Worm (Caenorhabditis elegans): Measurements from ENCODE around the gene C18H7.12.

Gene C18H7.12

ce11 chrIV:607628-608027 lies 20.0 kb upstream of the C18H7.12 start:
- TF ChIP-seq dmd-6 (GFP tag; IDR thresholded peaks at IDR 0.05) (no peak), hlh-30 (tag; optimal IDR thresholded peaks at IDR 0.05; ENCODE audit: insufficient read depth) (peak; percentile 20), daf-16 (GFP tag; optimal IDR thresholded peaks at IDR 0.05) (peak in 1 of 2 experiments; percentile 20), daf-16 (tag; optimal IDR thresholded peaks at IDR 0.05) (no peak)

DNA sequence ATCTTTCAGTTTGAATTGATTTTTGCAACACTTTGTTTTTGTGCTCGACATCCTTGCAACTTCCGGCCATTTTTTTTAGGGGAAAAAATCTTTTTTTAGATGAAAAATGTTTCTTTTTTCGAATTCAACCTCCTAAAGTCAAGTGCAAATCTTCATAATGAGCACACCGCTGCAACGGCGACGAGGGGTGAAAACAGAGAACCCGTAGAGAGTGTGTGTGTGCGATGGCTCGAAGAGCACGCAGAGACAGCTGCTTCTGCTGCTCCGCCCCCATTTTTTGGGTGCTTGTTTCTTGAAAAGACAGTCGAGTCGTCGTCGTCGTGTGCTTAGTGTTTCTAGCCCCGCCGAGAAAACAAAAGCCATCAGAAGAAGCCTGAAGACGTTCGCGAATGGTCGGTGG lies 18.4 kb upstream of the C18H7.12 start, which contains the start of gene inx-18:
TSS of gene inx-18 (plus strand) at position 301 of the 400 bp plus-strand sequence.
- TF ChIP-seq F44E2.7 (GFP tag; IDR thresholded peaks at IDR 0.05) (no peak), hmg-1.1 (GFP tag; IDR thresholded peaks at IDR 0.05) (no peak), zip-11 (GFP tag; IDR thresholded peaks at IDR 0.05) (no peak), php-3 (GFP tag; IDR thresholded peaks at IDR 0.05) (no peak), egl-43 (GFP tag; IDR thresholded peaks at IDR 0.05) (no peak), sdz-12 (GFP tag; optimal IDR thresholded peaks at IDR 0.05) (no peak), nhr-25 (tag; optimal IDR thresholded peaks at IDR 0.05; ENCODE audit: borderline replicate concordance, insufficient read depth) (no peak), nhr-41 (GFP tag; IDR thresholded peaks at IDR 0.05) (no peak), lin-13 (GFP tag; optimal IDR thresholded peaks at IDR 0.05) (no peak), D1046.2 (GFP tag; IDR thresholded peaks at IDR 0.05) (0 out of 2 replicates have a peak, but pooled peaks have one; percentile 52), nhr-111 (GFP tag; optimal IDR thresholded peaks at IDR 0.05) (no peak), nhr-102 (tag; optimal IDR thresholded peaks at IDR 0.05) (no peak), tra-1 (GFP tag; IDR thresholded peaks at IDR 0.05) (no peak), ces-1 (GFP tag; optimal IDR thresholded peaks at IDR 0.05) (no peak), ztf-7 (tag; optimal IDR thresholded peaks at IDR 0.05) (no peak), jun-1 (tag; optimal IDR thresholded peaks at IDR 0.05) (no peak), aha-1 (tag) (peak; percentile 41), hlh-11 (tag; optimal IDR thresholded peaks at IDR 0.05) (no peak)

DNA sequence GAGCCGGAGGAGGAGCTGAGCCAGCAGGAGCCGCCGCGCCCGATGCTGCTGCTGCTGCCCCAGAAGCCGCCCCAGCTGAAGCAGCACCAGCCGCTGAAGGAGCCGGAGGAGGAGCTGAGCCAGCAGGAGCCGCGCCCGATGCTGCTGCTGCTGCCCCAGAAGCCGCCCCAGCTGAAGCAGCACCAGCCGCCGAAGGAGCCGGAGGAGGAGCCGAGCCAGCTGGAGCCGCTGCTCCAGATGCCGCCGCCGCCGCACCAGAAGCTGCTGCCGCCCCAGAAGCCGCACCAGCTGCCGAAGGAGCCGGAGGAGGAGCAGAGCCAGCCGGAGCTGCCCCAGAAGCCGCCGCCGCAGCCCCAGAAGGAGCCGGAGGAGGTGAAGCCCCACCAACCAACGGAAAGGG lies 17.8 kb upstream of the C18H7.12 start:
- TF ChIP-seq madf-9 (GFP tag; conservative IDR thresholded peaks at IDR 0.05) (no peak), R02D3.7 (tag; optimal IDR thresholded peaks at IDR 0.05) (no peak), unc-62 (GFP tag; optimal IDR thresholded peaks at IDR 0.05 in 1 of 2) (no peak), unc-62 (tag; optimal IDR thresholded peaks at IDR 0.05) (no peak), dmd-6 (GFP tag; IDR thresholded peaks at IDR 0.05) (no peak), egl-43 (GFP tag; IDR thresholded peaks at IDR 0.05) (0 out of 2 replicates have a peak, but pooled peaks have one; percentile 47), sdz-12 (GFP tag; optimal IDR thresholded peaks at IDR 0.05) (no peak), vab-7 (GFP tag; IDR thresholded peaks at IDR 0.05) (no peak), daf-16 (GFP tag; optimal IDR thresholded peaks at IDR 0.05) (no peak), daf-16 (tag; optimal IDR thresholded peaks at IDR 0.05) (no peak), lin-39 (tag; optimal IDR thresholded peaks at IDR 0.05) (no peak), nhr-10 (tag; optimal IDR thresholded peaks at IDR 0.05) (no peak), set-16 (GFP tag; IDR thresholded peaks at IDR 0.05) (peak; percentile 99), nhr-41 (GFP tag; IDR thresholded peaks at IDR 0.05) (0 out of 2 replicates have a peak, but pooled peaks have one; percentile 28), unc-39 (tag; optimal IDR thresholded peaks at IDR 0.05) (no peak), T20F7.1 (GFP tag; optimal IDR thresholded peaks at IDR 0.05) (no peak), tra-1 (GFP tag; IDR thresholded peaks at IDR 0.05) (no peak), ama-1 (optimal IDR thresholded peaks at IDR 0.05) (no peak), skn-1 (tag; optimal IDR thresholded peaks at IDR 0.05) (no peak), nhr-77 (tag; optimal IDR thresholded peaks at IDR 0.05) (no peak), hmg-1.1 (GFP tag; IDR thresholded peaks at IDR 0.05) (no peak), nhr-6 (tag; optimal IDR thresholded peaks at IDR 0.05) (no peak), F37D6.2 (tag; optimal IDR thresholded peaks at IDR 0.05) (no peak), nhr-76 (tag; optimal IDR thresholded peaks at IDR 0.05) (no peak), F44E2.7 (GFP tag; IDR thresholded peaks at IDR 0.05) (no peak), lir-3 (tag; optimal IDR thresholded peaks at IDR 0.05) (no peak), pqm-1 (tag; optimal IDR thresholded peaks at IDR 0.05) (no peak), spr-3 (GFP tag; optimal IDR thresholded peaks at IDR 0.05) (no peak), Y48G9A.11 (GFP tag; IDR thresholded peaks at IDR 0.05) (0 out of 2 replicates have a peak, but pooled peaks have one; percentile 36), hlh-11 (tag; optimal IDR thresholded peaks at IDR 0.05) (no peak), egl-27 (tag; optimal IDR thresholded peaks at IDR 0.05) (no peak), aha-1 (tag) (no peak), hif-1 (tag; optimal IDR thresholded peaks at IDR 0.05) (no peak), fos-1 (tag; optimal IDR thresholded peaks at IDR 0.05) (no peak), aly-2 (tag; optimal IDR thresholded peaks at IDR 0.05) (no peak), pha-4 (GFP tag; IDR thresholded peaks at IDR 0.05) (peak; percentile 99; the same call in 1 of the 2 replicates), pha-4 (tag; optimal IDR thresholded peaks at IDR 0.05) (no peak)
